Worm (Caenorhabditis elegans): ENCODE data around the gene msp-59.
"Not testable (repeated sequence)": the region's sequence is repeated elsewhere in the genome, so short reads cannot be mapped to it uniquely, and the experiment has no call there.

The msp-59 gene

ce11 chrIV:5308046-5308643, 4.8 kb downstream of the msp-59 start, which contains the start of the genes ZK354.9 and msp-58:
Gene ZK354.9, minus strand, starts transcription at chrIV:5308146.
Gene msp-58, plus strand, starts transcription at chrIV:5308593.
- TF ChIP-seq peb-1, lsy-2, nhr-77 (tag; optimal IDR thresholded peaks at IDR 0.05): not testable (repeated sequence)

ce11 chrIV:5306040-5306439, 6.9 kb downstream of the msp-59 start, which contains the start of gene ZK354.8:
Gene ZK354.8, minus strand, starts transcription at chrIV:5306140.
- TF ChIP-seq ceh-82 (tag; optimal IDR thresholded peaks at IDR 0.05) (no peak), F13H6.1 (tag; optimal IDR thresholded peaks at IDR 0.05) (no peak), blmp-1 (tag; optimal IDR thresholded peaks at IDR 0.05; ENCODE audit: insufficient read depth) (no peak), nhr-77 (tag; optimal IDR thresholded peaks at IDR 0.05) (no peak), sma-3 (GFP tag; optimal IDR thresholded peaks at IDR 0.05) (no peak), alr-1 (tag; optimal IDR thresholded peaks at IDR 0.05) (no peak), mbf-1 (tag; optimal IDR thresholded peaks at IDR 0.05) (no peak), ama-1 (optimal IDR thresholded peaks at IDR 0.05) (no peak), sma-9 (GFP tag; optimal IDR thresholded peaks at IDR 0.05) (no peak), sma-9 (tag; optimal IDR thresholded peaks at IDR 0.05) (no peak), nhr-6 (tag; optimal IDR thresholded peaks at IDR 0.05) (no peak), nhr-21 (tag; optimal IDR thresholded peaks at IDR 0.05) (no peak), zag-1 (tag; optimal IDR thresholded peaks at IDR 0.05) (no peak), nhr-11 (tag; optimal IDR thresholded peaks at IDR 0.05) (no peak), skn-1 (tag; optimal IDR thresholded peaks at IDR 0.05) (no peak), nhr-25 (tag; optimal IDR thresholded peaks at IDR 0.05) (no peak), sem-4 (tag; optimal IDR thresholded peaks at IDR 0.05) (no peak), crh-2 (tag; optimal IDR thresholded peaks at IDR 0.05) (no peak), ztf-4 (tag; optimal IDR thresholded peaks at IDR 0.05) (no peak)

ce11 chrIV:5303030-5303429, 9.9 kb downstream of the msp-59 start, which contains the start of gene ZK354.7:
Gene ZK354.7, minus strand, starts transcription at chrIV:5303130.
- TF ChIP-seq F13H6.1 (tag; optimal IDR thresholded peaks at IDR 0.05) = no peak
- TF ChIP-seq nhr-21 (tag; optimal IDR thresholded peaks at IDR 0.05) = no peak
- no peak for TF ChIP-seq ztf-4 (tag; optimal IDR thresholded peaks at IDR 0.05)
- TF ChIP-seq alr-1 (tag; optimal IDR thresholded peaks at IDR 0.05) = no peak
- no peak for TF ChIP-seq nhr-237 (tag; optimal IDR thresholded peaks at IDR 0.05)
- no peak for TF ChIP-seq elt-3 (tag; optimal IDR thresholded peaks at IDR 0.05)

ce11 chrIV:5297436-5298012, 15.4 kb downstream of the msp-59 start, which contains the start of the genes ZK354.6 and msp-113:
Gene ZK354.6, minus strand, starts transcription at chrIV:5297536.
Gene msp-113, plus strand, starts transcription at chrIV:5297962.
- TF ChIP-seq mdl-1 (tag; optimal IDR thresholded peaks at IDR 0.05) (no peak), unc-39 (tag; optimal IDR thresholded peaks at IDR 0.05) (no peak), mbf-1 (tag; optimal IDR thresholded peaks at IDR 0.05) (no peak), lsy-2 (tag; optimal IDR thresholded peaks at IDR 0.05) (no peak), blmp-1 (tag; optimal IDR thresholded peaks at IDR 0.05; ENCODE audit: insufficient read depth) (no peak), ztf-1 (GFP tag; conservative IDR thresholded peaks at IDR 0.05) (no peak), sma-3 (GFP tag; optimal IDR thresholded peaks at IDR 0.05) (no peak), sma-9 (GFP tag; optimal IDR thresholded peaks at IDR 0.05) (no peak), sma-9 (tag; optimal IDR thresholded peaks at IDR 0.05) (no peak), mab-5 (tag; optimal IDR thresholded peaks at IDR 0.05) (no peak), nhr-10 (tag; optimal IDR thresholded peaks at IDR 0.05) (no peak)

- TF ChIP-seq ztf-4 (tag; optimal IDR thresholded peaks at IDR 0.05); blmp-1 (tag; optimal IDR thresholded peaks at IDR 0.05; ENCODE audit: insufficient read depth); lin-39 (tag; optimal IDR thresholded peaks at IDR 0.05): not testable (repeated sequence)
These were observed 17.7 kb downstream of the msp-59 start, which contains the start of gene msp-51 for ce11 chrIV:5295240-5295639. Gene msp-51, minus strand, starts transcription at chrIV:5295340.

ce11 chrIV:5294467-5294866, 18.4 kb downstream of the msp-59 start:
- TF ChIP-seq ztf-11 (tag; optimal IDR thresholded peaks at IDR 0.05) (no peak), nhr-25 (tag; optimal IDR thresholded peaks at IDR 0.05) (no peak), lsy-2 (tag; optimal IDR thresholded peaks at IDR 0.05) (no peak), unc-62 (GFP tag; optimal IDR thresholded peaks at IDR 0.05) (no peak)
